Fruit fly (Drosophila melanogaster) whole organism, wandering third instar larva: ENCODE measurements around the gene CG11791.

ENCODE experiments used
- CG32264 ChIP-seq: fragments of 200-800 bp; sonication (Bioruptor generic); optimal IDR thresholded peaks from 2 replicates; lab custom pipeline; 2016; ENCODE audit warnings: missing biosample characterization, missing genetic modification characterization
- lola ChIP-seq: fragments of >200 bp; optimal IDR thresholded peaks from 2 replicates; lab custom pipeline; 2017; ENCODE audit warnings: missing biosample characterization, missing genetic modification characterization
- pan ChIP-seq: fragments of >200 bp; optimal IDR thresholded peaks from 2 replicates; lab custom pipeline; 2017
- usp ChIP-seq: fragments of >200 bp; optimal IDR thresholded peaks from 2 replicates; lab custom pipeline; 2017; ENCODE audit warnings: missing biosample characterization, missing genetic modification characterization

- no peak for TF ChIP-seq lola
- TF ChIP-seq pan (lab: Kevin White, UChicago): no peak
- no peak for TF ChIP-seq CG32264 (GFP tag; lab: Kevin White, UChicago)
- no peak for TF ChIP-seq usp (GFP tag; lab: Kevin White, UChicago)
Observed at dm6 chr3R:25082348-25082747, 32.9 kb downstream of the CG11791 start, which contains the start of gene fd96Ca.
